Fruit fly (Drosophila melanogaster) whole organism, embryonic: ENCODE data around the gene Nulp1.

Experiments
- Asciz ChIP-seq: fragments of 200-800 bp; sonication (Bioruptor generic); optimal IDR thresholded peaks from 2 replicates; lab custom pipeline; 2017; ENCODE audit warnings: missing biosample characterization, mild to moderate bottlenecking, missing genetic modification characterization, missing genetic modification reagents
- CG1024 ChIP-seq: fragments of 200-800 bp; sonication (Bioruptor generic); IDR thresholded peaks from 2 replicates; pipeline ENCODE4 v1.3.6; 2022; ENCODE audit warnings: missing biosample characterization, missing genetic modification characterization
- CG10274 ChIP-seq: fragments of 200-800 bp; sonication (Bioruptor generic); optimal IDR thresholded peaks from 3 replicates; lab custom pipeline; 2017; ENCODE audit warnings: missing biosample characterization, mild to moderate bottlenecking, missing genetic modification characterization
- CG11085 ChIP-seq: fragments of 200-800 bp; sonication (Bioruptor generic); IDR thresholded peaks from 2 replicates; pipeline ENCODE4 v1.3.6; 2022; ENCODE audit warnings: missing biosample characterization, missing genetic modification characterization
- CG12219 ChIP-seq: fragments of 200-800 bp; sonication (Bioruptor generic); optimal IDR thresholded peaks from 3 replicates; lab custom pipeline; 2018; ENCODE audit warnings: missing biosample characterization, mild to moderate bottlenecking, missing genetic modification characterization
- CG12391 ChIP-seq: fragments of 200-800 bp; sonication (Bioruptor generic); optimal IDR thresholded peaks from 3 replicates; lab custom pipeline; 2018; ENCODE audit warnings: missing biosample characterization, mild to moderate bottlenecking, missing genetic modification characterization, moderate library complexity
- CG14014 ChIP-seq: fragments of 200-800 bp; sonication (Bioruptor generic); IDR thresholded peaks from 2 replicates; pipeline ENCODE4 v1.3.6; 2022; ENCODE audit warnings: missing biosample characterization, missing genetic modification characterization
- CG14441 ChIP-seq: fragments of 200-800 bp; sonication (Bioruptor generic); IDR thresholded peaks from 2 replicates; pipeline ENCODE4 v1.3.6; 2022; ENCODE audit warnings: missing biosample characterization, missing genetic modification characterization
- CG17385 ChIP-seq: fragments of 200-800 bp; sonication (Bioruptor generic); optimal IDR thresholded peaks from 3 replicates; lab custom pipeline; 2018; ENCODE audit warnings: missing biosample characterization, mild to moderate bottlenecking, missing genetic modification characterization
- CG2712 ChIP-seq: fragments of 200-800 bp; optimal IDR thresholded peaks from 3 replicates; lab custom pipeline; 2019; ENCODE audit warnings: missing biosample characterization, mild to moderate bottlenecking, missing genetic modification characterization, moderate library complexity
- CG2875 ChIP-seq: fragments of 200-800 bp; sonication (Bioruptor generic); optimal IDR thresholded peaks from 2 replicates; lab custom pipeline; 2017; ENCODE audit warnings: missing biosample characterization, mild to moderate bottlenecking, missing genetic modification characterization, missing genetic modification reagents
- CG30431 ChIP-seq: fragments of 200-800 bp; sonication (Bioruptor generic); optimal IDR thresholded peaks from 2 replicates; lab custom pipeline; 2017; ENCODE audit warnings: missing biosample characterization, missing genetic modification characterization
- CG4424 ChIP-seq: fragments of 200-800 bp; sonication (Bioruptor generic); optimal IDR thresholded peaks from 3 replicates; lab custom pipeline; 2016; ENCODE audit warnings: missing biosample characterization, missing genetic modification characterization
- CG7357 ChIP-seq: fragments of 200-800 bp; sonication (Bioruptor generic); IDR thresholded peaks from 3 replicates; pipeline ENCODE4 v1.3.6; 2022; ENCODE audit warnings: missing biosample characterization, missing genetic modification characterization
- CG8281 ChIP-seq: fragments of 200-800 bp; sonication (Bioruptor generic); optimal IDR thresholded peaks from 2 replicates; lab custom pipeline; 2018; ENCODE audit warnings: missing biosample characterization, mild to moderate bottlenecking, missing genetic modification characterization, moderate library complexity
- CG8290 ChIP-seq, 3 experiments: fragments of 200-800 bp; sonication (Bioruptor generic); optimal IDR thresholded peaks; 2 replicates each; lab custom pipeline; 2016 to 2019; ENCODE audit warnings: missing biosample characterization in 3 of 3, missing genetic modification characterization in 3 of 3, mild to moderate bottlenecking in 2 of 3, moderate library complexity in 1 of 3
- Dfd ChIP-seq, 2 experiments: fragments of >200 bp; optimal IDR thresholded peaks; 2 replicates each; lab custom pipeline; 2017; ENCODE audit warnings: missing biosample characterization in 2 of 2, missing genetic modification characterization in 2 of 2
- Dip2 ChIP-seq: fragments of 200-800 bp; sonication (Bioruptor generic); IDR thresholded peaks from 2 replicates; pipeline ENCODE4 v1.3.6; 2022; ENCODE audit warnings: missing biosample characterization, missing genetic modification characterization
- Dll ChIP-seq: fragments of 200-800 bp; sonication (Bioruptor generic); IDR thresholded peaks from 4 replicates; pipeline ENCODE4 v1.3.6; 2022; ENCODE audit warnings: missing biosample characterization, missing genetic modification characterization; ENCODE audit not compliant: partially characterized antibody
- Eip74EF ChIP-seq, 2 experiments: fragments of 200-800 bp in 1 of 2; fragments of >200 bp in 1 of 2; sonication (Bioruptor generic) in 1 of 2; optimal IDR thresholded peaks; 2 replicates each; lab custom pipeline; 2017 to 2019; ENCODE audit warnings: missing biosample characterization in 2 of 2, missing genetic modification characterization in 2 of 2, mild to moderate bottlenecking in 1 of 2, moderate library complexity in 1 of 2
- Ets97D ChIP-seq: fragments of 200-800 bp; sonication (Bioruptor generic); optimal IDR thresholded peaks from 3 replicates; lab custom pipeline; 2016; ENCODE audit warnings: missing biosample characterization, missing genetic modification characterization
- Mrtf ChIP-seq: fragments of 200-800 bp; sonication (Bioruptor generic); IDR thresholded peaks from 3 replicates; pipeline ENCODE4 v1.3.6; 2022; ENCODE audit warnings: missing biosample characterization, missing genetic modification characterization
- Myb ChIP-seq: fragments of 200-800 bp; sonication (Bioruptor generic); optimal IDR thresholded peaks from 2 replicates; lab custom pipeline; 2016; ENCODE audit warnings: missing biosample characterization, missing genetic modification characterization
- NFAT ChIP-seq: fragments of 200-800 bp; sonication (Bioruptor generic); IDR thresholded peaks from 2 replicates; pipeline ENCODE4 v1.3.6; 2022; ENCODE audit warnings: missing biosample characterization, missing genetic modification characterization
- Nf-YA ChIP-seq: fragments of 200-800 bp; sonication (Bioruptor generic); IDR thresholded peaks from 2 replicates; pipeline ENCODE4 v1.3.6; 2022; ENCODE audit warnings: missing biosample characterization, missing genetic modification characterization
- Oli ChIP-seq: fragments of 200-800 bp; sonication (Bioruptor generic); optimal IDR thresholded peaks from 2 replicates; lab custom pipeline; 2018; ENCODE audit warnings: missing biosample characterization, mild to moderate bottlenecking, missing genetic modification characterization, moderate library complexity
- Vsx1 ChIP-seq: fragments of 200-800 bp; sonication (Bioruptor generic); optimal IDR thresholded peaks from 2 replicates; lab custom pipeline; 2017; ENCODE audit warnings: missing biosample characterization, mild to moderate bottlenecking, missing genetic modification characterization, missing genetic modification reagents
- ase ChIP-seq: fragments of 200-800 bp; sonication (Bioruptor generic); IDR thresholded peaks from 3 replicates; pipeline ENCODE4 v1.3.6; 2022; ENCODE audit warnings: missing biosample characterization, missing genetic modification characterization
- caup ChIP-seq: fragments of 200-800 bp; sonication (Bioruptor generic); optimal IDR thresholded peaks from 3 replicates; lab custom pipeline; 2017; ENCODE audit warnings: missing biosample characterization, mild to moderate bottlenecking, missing genetic modification characterization, moderate library complexity; ENCODE audit not compliant: severe bottlenecking
- cg ChIP-seq: fragments of 200-800 bp; sonication (Bioruptor generic); optimal IDR thresholded peaks from 3 replicates; lab custom pipeline; 2019; ENCODE audit warnings: missing biosample characterization, mild to moderate bottlenecking, missing genetic modification characterization, moderate library complexity
- chm ChIP-seq: fragments of 200-800 bp; sonication (Bioruptor generic); IDR thresholded peaks from 2 replicates; pipeline ENCODE4 v1.3.6; 2022; ENCODE audit warnings: missing biosample characterization, missing genetic modification characterization
- dpn ChIP-seq, 2 experiments: fragments of 200-800 bp; sonication (Bioruptor generic); optimal IDR thresholded peaks; 3 replicates each; lab custom pipeline; 2016; ENCODE audit warnings: missing biosample characterization in 2 of 2, missing genetic modification characterization in 2 of 2
- ewg ChIP-seq: fragments of 200-800 bp; sonication (Bioruptor generic); optimal IDR thresholded peaks from 3 replicates; lab custom pipeline; 2017; ENCODE audit warnings: mild to moderate bottlenecking, missing biosample characterization, missing genetic modification reagents, missing genetic modification characterization
- gcm ChIP-seq: fragments of 200-800 bp; sonication (Bioruptor generic); optimal IDR thresholded peaks from 2 replicates; lab custom pipeline; 2019; ENCODE audit warnings: missing biosample characterization, mild to moderate bottlenecking, missing genetic modification characterization, moderate library complexity
- grn ChIP-seq: fragments of 200-800 bp; sonication (Bioruptor generic); optimal IDR thresholded peaks from 3 replicates; lab custom pipeline; 2017; ENCODE audit warnings: missing biosample characterization, missing genetic modification characterization
- mirr ChIP-seq: fragments of 200-800 bp; sonication (Bioruptor generic); optimal IDR thresholded peaks from 3 replicates; lab custom pipeline; 2018; ENCODE audit warnings: missing biosample characterization, mild to moderate bottlenecking, missing genetic modification characterization
- pfk ChIP-seq: fragments of 200-800 bp; sonication (Bioruptor generic); optimal IDR thresholded peaks from 2 replicates; lab custom pipeline; 2018; ENCODE audit warnings: missing biosample characterization, mild to moderate bottlenecking, missing genetic modification characterization, moderate library complexity
- ranshi ChIP-seq: fragments of 200-800 bp; sonication (Bioruptor generic); IDR thresholded peaks from 2 replicates; pipeline ENCODE4 v1.3.6; 2022; ENCODE audit warnings: missing biosample characterization, missing genetic modification characterization
- salm ChIP-seq: fragments of 200-800 bp; sonication (Bioruptor generic); optimal IDR thresholded peaks from 2 replicates; lab custom pipeline; 2018; ENCODE audit warnings: missing biosample characterization, mild to moderate bottlenecking, missing genetic modification characterization
- sc ChIP-seq, 3 experiments: fragments of >200 bp in 2 of 3; fragments of 200-800 bp in 1 of 3; sonication (Bioruptor generic) in 1 of 3; optimal IDR thresholded peaks; 2 replicates in 2 of 3; 3 replicates in 1 of 3; lab custom pipeline; 2017; ENCODE audit warnings: mild to moderate bottlenecking in 1 of 3, missing biosample characterization in 1 of 3, missing genetic modification characterization in 1 of 3, missing genetic modification reagents in 1 of 3
- so ChIP-seq: fragments of 200-800 bp; sonication (Bioruptor generic); IDR thresholded peaks from 3 replicates; pipeline ENCODE4 v1.3.6; 2022; ENCODE audit warnings: missing biosample characterization, missing genetic modification characterization
- tap ChIP-seq: fragments of 200-800 bp; optimal IDR thresholded peaks from 3 replicates; lab custom pipeline; 2019; ENCODE audit warnings: missing biosample characterization, mild to moderate bottlenecking, missing genetic modification characterization, moderate library complexity
- trem ChIP-seq: fragments of 200-800 bp; optimal IDR thresholded peaks from 3 replicates; lab custom pipeline; 2019; ENCODE audit warnings: missing biosample characterization, mild to moderate bottlenecking, missing genetic modification characterization, moderate library complexity
- tup ChIP-seq: fragments of 200-800 bp; sonication (Bioruptor generic); optimal IDR thresholded peaks from 2 replicates; lab custom pipeline; 2016; ENCODE audit warnings: missing biosample characterization, mild to moderate bottlenecking, missing genetic modification characterization, moderate library complexity
- tx ChIP-seq: fragments of 200-800 bp; sonication (Bioruptor generic); optimal IDR thresholded peaks from 2 replicates; lab custom pipeline; 2016; ENCODE audit warnings: missing biosample characterization, missing genetic modification characterization
- zen2 ChIP-seq: fragments of 200-800 bp; sonication (Bioruptor generic); IDR thresholded peaks from 3 replicates; pipeline ENCODE4 v1.3.6; 2022; ENCODE audit warnings: missing biosample characterization, missing genetic modification characterization; ENCODE audit not compliant: partially characterized antibody
- zfh2 ChIP-seq: fragments of 200-800 bp; sonication (Bioruptor generic); optimal IDR thresholded peaks from 2 replicates; lab custom pipeline; 2016; ENCODE audit warnings: missing biosample characterization, missing genetic modification characterization

Gene Nulp1

dm6 chr3L:8115864-8116528 is 5.8 kb downstream of the Nulp1 start, which contains the start of the genes Arp3 and msk (continued):
- no peak for TF ChIP-seq tap (tag; lab: Kevin White, UChicago)
- peak; percentile 79 for TF ChIP-seq NFAT (GFP tag; lab: Robert Waterston, UW)
- TF ChIP-seq so (GFP tag; lab: Robert Waterston, UW): no peak; the same call in 2 of the 3 replicates
- peak; percentile 64; the same call in 2 of the 3 replicates for TF ChIP-seq Mrtf (GFP tag; lab: Robert Waterston, UW)
- peak; percentile 80 for TF ChIP-seq CG12391 (tag; lab: Kevin White, UChicago)
- TF ChIP-seq salm (tag; lab: Kevin White, UChicago): peak; percentile 58
- TF ChIP-seq ewg: peak; percentile 60
- TF ChIP-seq zen2 (GFP tag; lab: Robert Waterston, UW): no peak
- TF ChIP-seq CG4424 (GFP tag; lab: Kevin White, UChicago): peak; percentile 86
- no peak for TF ChIP-seq sc (optimal IDR thresholded peaks at IDR 0.05; lab: Kevin White, UChicago)
- peak; percentile 41 for TF ChIP-seq sc (GFP tag; optimal IDR thresholded peaks at IDR 0.05; lab: Kevin White, UChicago)
- TF ChIP-seq Eip74EF (GFP tag; optimal IDR thresholded peaks at IDR 0.05; lab: Kevin White, UChicago): peak in 1 of 2 experiments; percentile 15
- peak; percentile 76 for TF ChIP-seq CG11085
- TF ChIP-seq dpn (GFP tag; optimal IDR thresholded peaks at IDR 0.05; lab: Kevin White, UChicago): peak; percentile 85 to 92
- peak; percentile 11 for TF ChIP-seq CG12219 (GFP tag; lab: Kevin White, UChicago)
- peak; percentile 64 for TF ChIP-seq CG14441 (GFP tag; lab: Robert Waterston, UW)
- 0 out of 2 replicates have a peak, but pooled peaks have one; percentile 31 for TF ChIP-seq Nf-YA (GFP tag; lab: Robert Waterston, UW)
- TF ChIP-seq CG10274 (GFP tag; lab: Kevin White, UChicago): peak; percentile 32
- peak; percentile 96 for TF ChIP-seq Ets97D
- peak; percentile 25; the same call in 1 of the 2 replicates for TF ChIP-seq CG14014 (GFP tag; lab: Robert Waterston, UW)
- peak; percentile 37 for TF ChIP-seq CG8281
- TF ChIP-seq pfk: peak; percentile 9
- peak; percentile 68 for TF ChIP-seq CG7357
- TF ChIP-seq gcm (GFP tag; lab: Kevin White, UChicago): no peak
- TF ChIP-seq Myb (GFP tag; lab: Kevin White, UChicago): peak; percentile 83
- TF ChIP-seq Vsx1 (GFP tag; lab: Kevin White, UChicago): no peak
- TF ChIP-seq caup (GFP tag; lab: Kevin White, UChicago): peak; percentile 80
- TF ChIP-seq tup (GFP tag; lab: Kevin White, UChicago): peak; percentile 78
- TF ChIP-seq CG8290 (GFP tag; optimal IDR thresholded peaks at IDR 0.05; lab: Kevin White, UChicago): peak; percentile 90
- TF ChIP-seq CG8290 (tag; optimal IDR thresholded peaks at IDR 0.05; lab: Kevin White, UChicago): peak in 1 of 2 experiments; percentile 68
- TF ChIP-seq ranshi (GFP tag; lab: Robert Waterston, UW): peak; percentile 77
- peak; percentile 83 for TF ChIP-seq trem (tag; lab: Kevin White, UChicago)
- TF ChIP-seq Dip2 (GFP tag; lab: Robert Waterston, UW): no peak
- TF ChIP-seq CG2712 (tag; lab: Kevin White, UChicago): peak; percentile 81
- TF ChIP-seq Asciz: no peak
- peak; percentile 16 for TF ChIP-seq grn (GFP tag; lab: Kevin White, UChicago)
- TF ChIP-seq cg (GFP tag; lab: Kevin White, UChicago): peak; percentile 88
- peak; percentile 38 for TF ChIP-seq CG30431 (GFP tag; lab: Kevin White, UChicago)
- peak; percentile 94 for TF ChIP-seq zfh2 (GFP tag; lab: Kevin White, UChicago)
- TF ChIP-seq CG2875 (GFP tag; lab: Kevin White, UChicago): no peak
- peak; percentile 81 for TF ChIP-seq mirr (GFP tag; lab: Kevin White, UChicago)
- TF ChIP-seq ase (GFP tag; lab: Robert Waterston, UW): peak; percentile 48; the same call in 1 of the 3 replicates
- peak; percentile 91 for TF ChIP-seq tx (GFP tag; lab: Kevin White, UChicago)
- no peak for TF ChIP-seq Dfd (GFP tag; optimal IDR thresholded peaks at IDR 0.05; lab: Kevin White, UChicago)
- 0 out of 2 replicates have a peak, but pooled peaks have one; percentile 31 for TF ChIP-seq CG1024 (GFP tag; lab: Robert Waterston, UW)
- TF ChIP-seq Oli (tag; lab: Kevin White, UChicago): no peak
- peak; percentile 53; the same call in 2 of the 4 replicates for TF ChIP-seq Dll (GFP tag; lab: Robert Waterston, UW)
- TF ChIP-seq chm (GFP tag; lab: Robert Waterston, UW): peak; percentile 43; the same call in 1 of the 2 replicates
- TF ChIP-seq CG17385 (GFP tag; lab: Kevin White, UChicago): peak; percentile 99
